Worm (Caenorhabditis elegans) whole organism, young adult: ENCODE data around the gene pkn-1.

Source experiments
- B0019.2 ChIP-seq: fragments of 200-800 bp; sonication (Bioruptor generic); conservative IDR thresholded peaks from 2 replicates; pipeline ENCODE4 v1.3.6; 2022; ENCODE audit warnings: missing genetic modification reagents, missing genetic modification characterization, missing compliant biosample characterization
- D2030.7 ChIP-seq: fragments of 200-800 bp; sonication (Bioruptor generic); IDR thresholded peaks from 2 replicates; pipeline ENCODE4 v1.3.6; 2022; ENCODE audit warnings: missing genetic modification reagents, missing genetic modification characterization, missing compliant biosample characterization
- F23B12.7 ChIP-seq: sonication (generic microtip); optimal IDR thresholded peaks from 2 replicates; lab custom pipeline; 2017; ENCODE audit warnings: missing genetic modification characterization, mild to moderate bottlenecking, missing compliant biosample characterization, antibody characterized with exemption, moderate library complexity; ENCODE audit not compliant: insufficient read depth
- F55B11.4 ChIP-seq: sonication (generic microtip); optimal IDR thresholded peaks from 2 replicates; lab custom pipeline; 2016; ENCODE audit warnings: missing compliant biosample characterization, missing genetic modification characterization, borderline replicate concordance; ENCODE audit not compliant: insufficient read depth
- K11D2.4 ChIP-seq: fragments of 200-800 bp; sonication (Bioruptor generic); IDR thresholded peaks from 2 replicates; pipeline ENCODE4 v1.3.6; 2022; ENCODE audit warnings: missing genetic modification reagents, missing genetic modification characterization, missing compliant biosample characterization
- K12H6.12 ChIP-seq: fragments of 200-800 bp; sonication (Bioruptor generic); optimal IDR thresholded peaks from 2 replicates; lab custom pipeline; 2018; ENCODE audit warnings: mild to moderate bottlenecking, missing genetic modification characterization, missing compliant biosample characterization
- T26A5.8 ChIP-seq: sonication (generic microtip); optimal IDR thresholded peaks from 2 replicates; lab custom pipeline; 2016; ENCODE audit warnings: missing genetic modification characterization, missing compliant biosample characterization
- Y67H2A.10 ChIP-seq: fragments of 200-800 bp; sonication (Bioruptor generic); conservative IDR thresholded peaks from 2 replicates; pipeline ENCODE4 v1.3.6; 2022; ENCODE audit warnings: missing genetic modification reagents, missing genetic modification characterization, missing compliant biosample characterization
- ZK185.1 ChIP-seq: sonication (generic microtip); optimal IDR thresholded peaks from 2 replicates; lab custom pipeline; 2016; ENCODE audit warnings: mild to moderate bottlenecking, missing genetic modification characterization, missing compliant biosample characterization; ENCODE audit not compliant: poor library complexity, severe bottlenecking
- akir-1 ChIP-seq: fragments of 200-800 bp; sonication (Bioruptor generic); optimal IDR thresholded peaks from 2 replicates; lab custom pipeline; 2018; ENCODE audit warnings: mild to moderate bottlenecking, missing genetic modification characterization, moderate library complexity, missing compliant biosample characterization
- aptf-2 ChIP-seq: fragments of 200-800 bp; sonication (Bioruptor generic); conservative IDR thresholded peaks from 2 replicates; pipeline ENCODE4 v1.3.6; 2022; ENCODE audit warnings: missing genetic modification reagents, missing genetic modification characterization, missing compliant biosample characterization
- aptf-3 ChIP-seq: fragments of 200-800 bp; sonication (Bioruptor generic); IDR thresholded peaks from 2 replicates; pipeline ENCODE4 v1.3.6; 2022; ENCODE audit warnings: missing genetic modification characterization, missing compliant biosample characterization
- atf-7 ChIP-seq: sonication (generic microtip); optimal IDR thresholded peaks from 2 replicates; lab custom pipeline; 2017; ENCODE audit warnings: mild to moderate bottlenecking, missing genetic modification characterization, missing compliant biosample characterization
- athp-1 ChIP-seq: sonication (generic microtip); optimal IDR thresholded peaks from 2 replicates; lab custom pipeline; 2017; ENCODE audit warnings: mild to moderate bottlenecking, missing genetic modification characterization, missing compliant biosample characterization
- attf-3 ChIP-seq: fragments of 200-800 bp; sonication (Bioruptor generic); conservative IDR thresholded peaks from 2 replicates; pipeline ENCODE4 v1.3.6; 2022; ENCODE audit warnings: missing genetic modification reagents, missing genetic modification characterization, missing compliant biosample characterization
- attf-5 ChIP-seq: fragments of 200-800 bp; sonication (Bioruptor generic); optimal IDR thresholded peaks from 2 replicates; lab custom pipeline; 2018; ENCODE audit warnings: mild to moderate bottlenecking, missing genetic modification characterization, missing compliant biosample characterization
- ccch-3 ChIP-seq: fragments of 200-800 bp; sonication (Bioruptor generic); optimal IDR thresholded peaks from 2 replicates; lab custom pipeline; 2018; ENCODE audit warnings: mild to moderate bottlenecking, missing genetic modification characterization, missing compliant biosample characterization
- ceh-100 ChIP-seq: fragments of 200-800 bp; sonication (Bioruptor generic); IDR thresholded peaks from 2 replicates; pipeline ENCODE4 v1.3.6; 2022; ENCODE audit warnings: missing genetic modification reagents, missing genetic modification characterization, missing compliant biosample characterization
- ceh-27 ChIP-seq: fragments of 200-800 bp; sonication (Bioruptor generic); optimal IDR thresholded peaks from 2 replicates; lab custom pipeline; 2018; ENCODE audit warnings: mild to moderate bottlenecking, missing genetic modification characterization, moderate library complexity, missing compliant biosample characterization
- ceh-79 ChIP-seq: sonication (generic microtip); optimal IDR thresholded peaks from 2 replicates; lab custom pipeline; 2017; ENCODE audit warnings: mild to moderate bottlenecking, missing genetic modification characterization, missing compliant biosample characterization
- dox-1 ChIP-seq: fragments of 200-800 bp; sonication (Bioruptor generic); IDR thresholded peaks from 2 replicates; pipeline ENCODE4 v1.3.6; 2022; ENCODE audit warnings: missing genetic modification reagents, missing genetic modification characterization, missing compliant biosample characterization
- egl-18 ChIP-seq: fragments of 200-800 bp; sonication (Bioruptor generic); IDR thresholded peaks from 2 replicates; pipeline ENCODE4 v1.3.6; 2022; ENCODE audit warnings: missing genetic modification reagents, missing genetic modification characterization, missing compliant biosample characterization
- ekl-4 ChIP-seq: fragments of 200-800 bp; sonication (Bioruptor generic); IDR thresholded peaks from 2 replicates; pipeline ENCODE4 v1.3.6; 2022; ENCODE audit warnings: missing genetic modification reagents, missing genetic modification characterization, missing compliant biosample characterization
- lag-1 ChIP-seq: fragments of 200-800 bp; sonication (Bioruptor generic); IDR thresholded peaks from 2 replicates; pipeline ENCODE4 v1.3.6; 2022; ENCODE audit warnings: missing genetic modification reagents, missing genetic modification characterization, missing compliant biosample characterization
- lin-35 ChIP-seq, 3 experiments: fragments of 150-350 bp in 2 of 3; sonication (generic microtip) in 1 of 3; optimal IDR thresholded peaks; 2 replicates each; lab custom pipeline; 2014 to 2018; ENCODE audit warnings: missing biosample characterization in 3 of 3, missing genetic modification characterization in 3 of 3, missing genetic modification reagents in 3 of 3
- lin-54 ChIP-seq: fragments of 200-800 bp; sonication (Bioruptor generic); optimal IDR thresholded peaks from 2 replicates; lab custom pipeline; 2018; ENCODE audit warnings: mild to moderate bottlenecking, missing genetic modification characterization, missing compliant biosample characterization
- lsl-1 ChIP-seq: fragments of 200-800 bp; sonication (Bioruptor generic); optimal IDR thresholded peaks from 2 replicates; lab custom pipeline; 2018; ENCODE audit warnings: mild to moderate bottlenecking, missing genetic modification characterization, moderate library complexity, missing compliant biosample characterization
- madf-10 ChIP-seq: sonication (generic microtip); optimal IDR thresholded peaks from 2 replicates; lab custom pipeline; 2016; ENCODE audit warnings: mild to moderate bottlenecking, missing genetic modification characterization, missing compliant biosample characterization
- mxl-1 ChIP-seq: sonication (generic microtip); optimal IDR thresholded peaks from 2 replicates; lab custom pipeline; 2016; ENCODE audit warnings: missing genetic modification characterization, missing compliant biosample characterization
- nfya-1 ChIP-seq: sonication (generic microtip); optimal IDR thresholded peaks from 2 replicates; lab custom pipeline; 2017; ENCODE audit warnings: antibody characterized with exemption, missing compliant biosample characterization, missing genetic modification characterization, borderline replicate concordance; ENCODE audit not compliant: insufficient read depth
- nfya-2 ChIP-seq: fragments of 200-800 bp; sonication (Bioruptor generic); IDR thresholded peaks from 2 replicates; pipeline ENCODE4 v1.3.6; 2022; ENCODE audit warnings: missing genetic modification reagents, missing genetic modification characterization, missing compliant biosample characterization
- repo-1 ChIP-seq: sonication (generic microtip); optimal IDR thresholded peaks from 2 replicates; lab custom pipeline; 2017; ENCODE audit warnings: mild to moderate bottlenecking, missing genetic modification characterization, missing compliant biosample characterization
- sdz-38 ChIP-seq: sonication (generic microtip); optimal IDR thresholded peaks from 2 replicates; lab custom pipeline; 2016; ENCODE audit warnings: missing genotype, missing genetic modification characterization, missing compliant biosample characterization
- snpc-1.1 ChIP-seq: sonication (generic microtip); optimal IDR thresholded peaks from 2 replicates; lab custom pipeline; 2017; ENCODE audit warnings: missing genetic modification characterization, mild to moderate bottlenecking, missing compliant biosample characterization, antibody characterized with exemption, moderate library complexity, missing genotype, missing genetic modification reagents; ENCODE audit not compliant: insufficient read depth
- snpc-1.3 ChIP-seq: sonication (generic microtip); optimal IDR thresholded peaks from 2 replicates; lab custom pipeline; 2017; ENCODE audit warnings: missing genetic modification characterization, mild to moderate bottlenecking, missing compliant biosample characterization, antibody characterized with exemption, moderate library complexity, missing genotype, missing genetic modification reagents; ENCODE audit not compliant: insufficient read depth
- somi-1 ChIP-seq: fragments of 200-800 bp; sonication (Bioruptor generic); optimal IDR thresholded peaks from 2 replicates; lab custom pipeline; 2018; ENCODE audit warnings: mild to moderate bottlenecking, missing genetic modification characterization, missing compliant biosample characterization
- tbx-9 ChIP-seq: sonication (generic microtip); optimal IDR thresholded peaks from 2 replicates; lab custom pipeline; 2016; ENCODE audit warnings: borderline replicate concordance, missing genetic modification characterization, inconsistent platforms, missing compliant biosample characterization
- unc-130 ChIP-seq: sonication (generic microtip); optimal IDR thresholded peaks from 2 replicates; lab custom pipeline; 2016; ENCODE audit warnings: missing genetic modification reagents, missing genetic modification characterization, missing compliant biosample characterization
- xnd-1 ChIP-seq: sonication (generic microtip); optimal IDR thresholded peaks from 2 replicates; lab custom pipeline; 2016; ENCODE audit warnings: missing genotype, missing genetic modification reagents, missing genetic modification characterization, missing compliant biosample characterization
- ztf-22 ChIP-seq: fragments of 200-800 bp; sonication (Bioruptor generic); optimal IDR thresholded peaks from 2 replicates; lab custom pipeline; 2018; ENCODE audit warnings: mild to moderate bottlenecking, missing genetic modification characterization, moderate library complexity, missing compliant biosample characterization
- ztf-26 ChIP-seq: sonication (generic microtip); optimal IDR thresholded peaks from 2 replicates; lab custom pipeline; 2017; ENCODE audit warnings: missing genetic modification characterization, missing compliant biosample characterization
- ztf-6 ChIP-seq: fragments of 200-800 bp; sonication (Bioruptor generic); IDR thresholded peaks from 2 replicates; pipeline ENCODE4 v1.3.6; 2022; ENCODE audit warnings: missing genetic modification reagents, missing genetic modification characterization, missing compliant biosample characterization

The pkn-1 gene

ce11 chrX:10404051-10404450 lies 7.0 kb downstream of the pkn-1 start:
- TF ChIP-seq egl-18 (GFP tag; lab: Robert Waterston, UW), result no peak
- no peak for TF ChIP-seq ceh-100 (GFP tag; lab: Robert Waterston, UW)
- no peak for TF ChIP-seq ekl-4 (GFP tag; lab: Robert Waterston, UW)
- TF ChIP-seq ceh-27 (GFP tag; lab: Kevin White, UChicago), result no peak
- no peak for TF ChIP-seq attf-3 (GFP tag; lab: Robert Waterston, UW)
- TF ChIP-seq nfya-2 (GFP tag; lab: Robert Waterston, UW), result no peak
- TF ChIP-seq ztf-22 (GFP tag; lab: Kevin White, UChicago), result no peak
- TF ChIP-seq lin-35 (GFP tag; optimal IDR thresholded peaks at IDR 0.05; lab: Kevin White, UChicago), result no peak
- TF ChIP-seq ZK185.1 (tag; lab: Kevin White, UChicago), result no peak
- TF ChIP-seq lsl-1, result no peak
- no peak for TF ChIP-seq ztf-6 (GFP tag; lab: Robert Waterston, UW)
- no peak for TF ChIP-seq nfya-1 (tag; lab: Kevin White, UChicago)

- no peak for TF ChIP-seq madf-10 (tag; lab: Kevin White, UChicago)
- no peak for TF ChIP-seq K12H6.12 (tag; lab: Kevin White, UChicago)
- TF ChIP-seq lin-54 (GFP tag; lab: Kevin White, UChicago), result no peak
- TF ChIP-seq tbx-9 (tag; lab: Kevin White, UChicago), result no peak
- TF ChIP-seq sdz-38 (tag; lab: Kevin White, UChicago), result no peak
- no peak for TF ChIP-seq Y67H2A.10 (GFP tag; lab: Robert Waterston, UW)
- no peak for TF ChIP-seq F23B12.7 (tag; lab: Kevin White, UChicago)
Measured at ce11 chrX:10406203-10406602, 9.2 kb downstream of the pkn-1 start, which contains the start of gene gur-3. gur-3 (minus strand) TSS chrX:10406303.

ce11 chrX:10406850-10407249 lies 9.8 kb downstream of the pkn-1 start, which contains the start of gene ZC504.1:
ZC504.1 (plus strand) TSS chrX:10407150.
- no peak for TF ChIP-seq aptf-2
- TF ChIP-seq somi-1, result no peak
- no peak for TF ChIP-seq ztf-26 (tag; lab: Kevin White, UChicago)
- no peak for TF ChIP-seq akir-1 (GFP tag; lab: Kevin White, UChicago)
- TF ChIP-seq snpc-1.3, result no peak
- TF ChIP-seq ceh-79, result no peak
- TF ChIP-seq ccch-3 (GFP tag; lab: Kevin White, UChicago), result no peak
- no peak for TF ChIP-seq T26A5.8 (tag; lab: Kevin White, UChicago)
- no peak for TF ChIP-seq snpc-1.1 (tag; lab: Kevin White, UChicago)
- TF ChIP-seq sdz-38 (tag; lab: Kevin White, UChicago), result no peak
- TF ChIP-seq D2030.7 (GFP tag; lab: Robert Waterston, UW), result no peak
- TF ChIP-seq atf-7 (tag; lab: Kevin White, UChicago), result no peak
- no peak for TF ChIP-seq dox-1 (GFP tag; lab: Robert Waterston, UW)
- TF ChIP-seq attf-5 (GFP tag; lab: Kevin White, UChicago), result no peak
- no peak for TF ChIP-seq nfya-2 (GFP tag; lab: Robert Waterston, UW)

ce11 chrX:10410539-10410938 lies 13.5 kb downstream of the pkn-1 start:
- TF ChIP-seq unc-130 (GFP tag; lab: Kevin White, UChicago) (no peak), F55B11.4 (tag; lab: Kevin White, UChicago) (no peak), D2030.7 (GFP tag; lab: Robert Waterston, UW) (no peak), repo-1 (tag; lab: Kevin White, UChicago) (no peak), K11D2.4 (no peak), mxl-1 (no peak), athp-1 (tag; lab: Kevin White, UChicago) (no peak), B0019.2 (GFP tag; lab: Robert Waterston, UW) (no peak), xnd-1 (tag; lab: Kevin White, UChicago) (no peak), aptf-2 (no peak), lag-1 (GFP tag; lab: Robert Waterston, UW) (no peak), aptf-3 (no peak), snpc-1.3 (no peak), egl-18 (GFP tag; lab: Robert Waterston, UW) (no peak)
